Worm (Caenorhabditis elegans) whole organism, L4 larva: ENCODE measurements around the gene C09F12.2.

Experiments used
- D1046.2 ChIP-seq: fragments of 200-800 bp; sonication (Bioruptor generic); IDR thresholded peaks from 2 replicates; pipeline ENCODE4 v1.3.6; 2022; ENCODE audit warnings: missing genetic modification characterization, missing compliant biosample characterization
- F10B5.3 ChIP-seq: sonication (generic microtip); optimal IDR thresholded peaks from 2 replicates; lab custom pipeline; 2016; ENCODE audit warnings: mild to moderate bottlenecking, missing genetic modification characterization, missing compliant biosample characterization
- F26F4.8 ChIP-seq: fragments of 200-800 bp; sonication (Bioruptor generic); conservative IDR thresholded peaks from 2 replicates; pipeline ENCODE4 v1.3.6; 2022; ENCODE audit warnings: missing genetic modification characterization, missing compliant biosample characterization
- F37D6.2 ChIP-seq: sonication (generic microtip); optimal IDR thresholded peaks from 2 replicates; lab custom pipeline; 2016; ENCODE audit warnings: mild to moderate bottlenecking, missing genetic modification characterization, missing compliant biosample characterization
- F44E2.7 ChIP-seq: fragments of 200-800 bp; sonication (Bioruptor generic); IDR thresholded peaks from 2 replicates; pipeline ENCODE4 v2.1.2; 2022; ENCODE audit warnings: missing genetic modification characterization, missing compliant biosample characterization
- F49E8.2 ChIP-seq: sonication (generic microtip); optimal IDR thresholded peaks from 2 replicates; lab custom pipeline; 2016; ENCODE audit warnings: missing compliant biosample characterization, mild to moderate bottlenecking, missing genetic modification characterization, borderline replicate concordance
- T20F7.1 ChIP-seq: fragments of 200-800 bp; sonication (Bioruptor generic); optimal IDR thresholded peaks from 2 replicates; lab custom pipeline; 2018; ENCODE audit warnings: mild to moderate bottlenecking, missing genetic modification characterization, missing compliant biosample characterization
- T26A8.4 ChIP-seq: fragments of 200-800 bp; sonication (Bioruptor generic); IDR thresholded peaks from 2 replicates; pipeline ENCODE4 v1.3.6; 2022; ENCODE audit warnings: missing genetic modification characterization, missing compliant biosample characterization
- aha-1 ChIP-seq: fragments of 150-350 bp; peaks from one replicate; lab custom pipeline; 2014; ENCODE audit warnings: missing biosample characterization, missing genetic modification characterization
- ama-1 ChIP-seq: fragments of 150-350 bp; optimal IDR thresholded peaks from 2 replicates; lab custom pipeline; 2014; ENCODE audit warnings: inconsistent platforms, mixed read lengths
- ceh-20 ChIP-seq: fragments of 200-800 bp; sonication (Bioruptor generic); IDR thresholded peaks from 2 replicates; pipeline ENCODE4 v1.3.6; 2022; ENCODE audit warnings: missing genetic modification reagents, missing genetic modification characterization, missing compliant biosample characterization
- ceh-82 ChIP-seq: sonication (generic microtip); optimal IDR thresholded peaks from 2 replicates; lab custom pipeline; 2017; ENCODE audit warnings: missing biosample characterization, missing genetic modification characterization
- cey-2 ChIP-seq: sonication (generic microtip); optimal IDR thresholded peaks from 3 replicates; lab custom pipeline; 2017; ENCODE audit warnings: missing genetic modification characterization, mild to moderate bottlenecking, missing compliant biosample characterization, antibody characterized with exemption, borderline replicate concordance; ENCODE audit not compliant: insufficient read depth
- daf-8 ChIP-seq: fragments of 200-800 bp; sonication (Bioruptor generic); IDR thresholded peaks from 2 replicates; pipeline ENCODE4 v1.3.6; 2022; ENCODE audit warnings: missing genetic modification characterization, missing compliant biosample characterization
- duxl-1 ChIP-seq: sonication (generic microtip); optimal IDR thresholded peaks from 2 replicates; lab custom pipeline; 2016; ENCODE audit warnings: mild to moderate bottlenecking, missing genetic modification characterization, moderate library complexity, missing compliant biosample characterization; ENCODE audit not compliant: poor library complexity
- dve-1 ChIP-seq: sonication (generic microtip); optimal IDR thresholded peaks from 2 replicates; lab custom pipeline; 2017; ENCODE audit warnings: antibody characterized with exemption, mild to moderate bottlenecking, missing genetic modification characterization, missing compliant biosample characterization; ENCODE audit not compliant: insufficient read depth
- gei-8 ChIP-seq: fragments of 200-800 bp; sonication (Bioruptor generic); optimal IDR thresholded peaks from 2 replicates; lab custom pipeline; 2018; ENCODE audit warnings: mild to moderate bottlenecking, missing genetic modification characterization, missing compliant biosample characterization
- hlh-11 ChIP-seq: fragments of 200-800 bp; sonication (Bioruptor generic); optimal IDR thresholded peaks from 2 replicates; lab custom pipeline; 2018; ENCODE audit warnings: mild to moderate bottlenecking, missing genetic modification characterization, missing compliant biosample characterization
- lim-7 ChIP-seq: fragments of 200-800 bp; sonication (Bioruptor generic); IDR thresholded peaks from 2 replicates; pipeline ENCODE4 v1.3.6; 2022; ENCODE audit warnings: missing genetic modification characterization, missing compliant biosample characterization
- lin-15B ChIP-seq: fragments of 150-350 bp; sonication (generic microtip); optimal IDR thresholded peaks from 3 replicates; lab custom pipeline; 2014; ENCODE audit warnings: missing biosample characterization, missing genetic modification characterization
- lin-29 ChIP-seq: fragments of 200-800 bp; sonication (Bioruptor generic); IDR thresholded peaks from 2 replicates; pipeline ENCODE4 v1.3.6; 2022; ENCODE audit warnings: missing genetic modification reagents, missing genetic modification characterization, missing compliant biosample characterization
- madf-5 ChIP-seq, 2 experiments: fragments of 200-800 bp; sonication (Bioruptor generic); IDR thresholded peaks; 2 replicates each; pipeline ENCODE4 v1.3.6; 2022; ENCODE audit warnings: missing compliant biosample characterization in 2 of 2, missing genetic modification characterization in 2 of 2
- mdl-1 ChIP-seq, 2 experiments: fragments of 150-350 bp in 1 of 2; sonication (generic microtip) in 1 of 2; optimal IDR thresholded peaks; 2 replicates each; lab custom pipeline; 2014 to 2017; ENCODE audit warnings: missing biosample characterization in 2 of 2, missing genetic modification characterization in 2 of 2
- mdt-29 ChIP-seq: fragments of 200-800 bp; sonication (Bioruptor generic); IDR thresholded peaks from 2 replicates; pipeline ENCODE4 v1.3.6; 2022; ENCODE audit warnings: missing genetic modification reagents, missing genetic modification characterization, missing compliant biosample characterization
- mxl-2 ChIP-seq: fragments of 200-800 bp; sonication (Bioruptor generic); conservative IDR thresholded peaks from 2 replicates; pipeline ENCODE4 v1.3.6; 2022; ENCODE audit warnings: missing genetic modification reagents, missing genetic modification characterization, missing compliant biosample characterization
- mxl-3 ChIP-seq: fragments of 200-800 bp; sonication (Bioruptor generic); optimal IDR thresholded peaks from 2 replicates; lab custom pipeline; 2018; ENCODE audit warnings: mild to moderate bottlenecking, missing genetic modification characterization, missing compliant biosample characterization
- nhr-11 ChIP-seq: fragments of 150-350 bp; optimal IDR thresholded peaks from 2 replicates; lab custom pipeline; 2014; ENCODE audit warnings: missing biosample characterization, missing genetic modification characterization
- nhr-28 ChIP-seq: fragments of 150-350 bp; optimal IDR thresholded peaks from 2 replicates; lab custom pipeline; 2014; ENCODE audit warnings: missing biosample characterization, missing genetic modification characterization
- nhr-41 ChIP-seq: fragments of 200-800 bp; sonication (Bioruptor generic); IDR thresholded peaks from 2 replicates; pipeline ENCODE4 v1.3.6; 2022; ENCODE audit warnings: missing genetic modification reagents, missing genetic modification characterization, missing compliant biosample characterization
- nhr-6 ChIP-seq: fragments of 150-350 bp; optimal IDR thresholded peaks from 2 replicates; lab custom pipeline; 2014; ENCODE audit warnings: missing biosample characterization, missing genetic modification characterization
- nhr-76 ChIP-seq: fragments of 150-350 bp; optimal IDR thresholded peaks from 2 replicates; lab custom pipeline; 2014; ENCODE audit warnings: missing biosample characterization, missing genetic modification characterization
- pqm-1 ChIP-seq: sonication (generic microtip); optimal IDR thresholded peaks from 2 replicates; lab custom pipeline; 2017; ENCODE audit warnings: missing biosample characterization, missing genetic modification characterization
- saeg-2 ChIP-seq: fragments of 200-800 bp; sonication (Bioruptor generic); IDR thresholded peaks from 2 replicates; pipeline ENCODE4 v1.3.6; 2022; ENCODE audit warnings: missing genetic modification reagents, missing genetic modification characterization, missing compliant biosample characterization
- set-16 ChIP-seq: fragments of 200-800 bp; sonication (Bioruptor generic); IDR thresholded peaks from 2 replicates; pipeline ENCODE4 v1.3.6; 2022; ENCODE audit warnings: missing genetic modification reagents, missing genetic modification characterization, missing compliant biosample characterization
- skn-1 ChIP-seq: fragments of 150-350 bp; optimal IDR thresholded peaks from 2 replicates; lab custom pipeline; 2014; ENCODE audit warnings: missing biosample characterization, missing genetic modification characterization
- spr-1 ChIP-seq: sonication (generic microtip); optimal IDR thresholded peaks from 2 replicates; lab custom pipeline; 2016; ENCODE audit warnings: mild to moderate bottlenecking, missing genetic modification characterization, missing compliant biosample characterization
- tra-1 ChIP-seq: fragments of 200-800 bp; sonication (Bioruptor generic); IDR thresholded peaks from 2 replicates; pipeline ENCODE4 v1.3.6; 2022; ENCODE audit warnings: missing genetic modification reagents, missing genetic modification characterization, missing compliant biosample characterization
- unc-130 ChIP-seq: sonication (generic microtip); optimal IDR thresholded peaks from 2 replicates; lab custom pipeline; 2016; ENCODE audit warnings: missing genetic modification reagents, missing genetic modification characterization, missing compliant biosample characterization
- unc-62 ChIP-seq, 3 experiments: fragments of 150-350 bp in 1 of 3; sonication (generic microtip); optimal IDR thresholded peaks in 2 of 3; peaks in 1 of 3; 1 replicate in 1 of 3; 2 replicates in 2 of 3; lab custom pipeline; 2014 to 2017; ENCODE audit warnings: missing biosample characterization in 3 of 3, missing genetic modification characterization in 3 of 3, missing genetic modification reagents in 3 of 3, missing genotype in 1 of 3
- zfp-3 ChIP-seq: fragments of 200-800 bp; sonication (Bioruptor generic); conservative IDR thresholded peaks from 2 replicates; pipeline ENCODE4 v1.3.6; 2022; ENCODE audit warnings: missing genetic modification reagents, missing genetic modification characterization, missing compliant biosample characterization
- zip-11 ChIP-seq: fragments of 200-800 bp; sonication (Bioruptor generic); IDR thresholded peaks from 2 replicates; pipeline ENCODE4 v1.3.6; 2022; ENCODE audit warnings: missing genetic modification characterization, missing compliant biosample characterization
- zip-2 ChIP-seq: fragments of 150-350 bp; optimal IDR thresholded peaks from 2 replicates; lab custom pipeline; 2014; ENCODE audit warnings: missing biosample characterization, missing genetic modification characterization
- ztf-7 ChIP-seq: fragments of 150-350 bp; optimal IDR thresholded peaks from 2 replicates; lab custom pipeline; 2014; ENCODE audit warnings: missing biosample characterization, missing genetic modification characterization

Gene C09F12.2

ce11 chrX:11080170-11080728, 26.5 kb downstream of the C09F12.2 start, which contains the start of gene sulp-7 (continued):
- no peak for TF ChIP-seq nhr-76 (tag; lab: Kevin White, UChicago)

DNA sequence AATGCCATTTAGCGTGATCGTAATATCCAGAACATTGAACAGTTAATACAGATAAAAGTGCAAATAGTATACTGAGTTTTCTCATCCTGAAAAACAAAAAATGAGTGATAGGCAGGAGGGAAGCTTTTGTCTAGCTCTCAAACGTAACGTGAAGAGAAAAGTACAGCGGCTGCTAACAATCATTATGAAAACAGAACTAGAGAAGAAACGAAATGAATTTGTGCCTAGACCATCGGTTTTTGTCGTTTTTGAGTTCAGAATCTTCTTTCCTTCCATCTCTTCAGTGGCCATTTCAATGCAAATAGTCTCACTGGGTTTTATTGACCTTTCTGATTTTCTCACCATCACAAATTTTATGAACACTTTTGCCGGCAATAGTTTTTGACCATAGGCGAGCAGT, 31.4 kb downstream of the C09F12.2 start, which contains the start of gene W04G3.7:
Gene W04G3.7, minus strand, starts transcription at position 101 of the 400 bp plus-strand sequence.
- no peak for TF ChIP-seq daf-8 (GFP tag; lab: Robert Waterston, UW)
- no peak for TF ChIP-seq ceh-82 (tag; lab: Kevin White, UChicago)

DNA sequence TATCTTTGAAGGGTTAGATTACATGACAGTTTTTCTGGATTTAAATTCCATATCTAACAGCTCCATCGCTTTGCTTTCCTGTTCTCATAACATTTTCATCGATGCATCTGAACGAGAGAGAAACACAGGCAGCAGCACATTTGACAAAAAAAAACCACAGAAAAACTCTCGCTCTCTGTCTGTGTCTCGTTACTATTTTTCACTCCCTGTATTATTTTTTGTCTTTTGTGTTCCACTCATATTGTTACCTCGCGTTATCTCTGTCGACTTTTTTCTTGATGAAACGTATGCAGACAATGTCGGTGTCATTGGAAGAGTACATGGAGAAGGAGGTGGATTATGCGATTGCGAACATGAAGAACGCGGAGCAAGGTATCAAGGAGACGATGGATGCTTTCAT, 35.2 kb downstream of the C09F12.2 start, which contains the start of gene W04G3.11:
Gene W04G3.11, plus strand, starts transcription at position 244 of the 400 bp plus-strand sequence.
- TF ChIP-seq unc-62 (GFP tag; optimal IDR thresholded peaks at IDR 0.05 in 1 of 2; lab: Kevin White, UChicago) = peak in 1 of 2 experiments; percentile 77
- TF ChIP-seq unc-62 (tag; optimal IDR thresholded peaks at IDR 0.05; lab: Kevin White, UChicago) = no peak
- peak; percentile 46 for TF ChIP-seq pqm-1
- no peak for TF ChIP-seq T20F7.1 (GFP tag; lab: Kevin White, UChicago)
- TF ChIP-seq dve-1 (tag; lab: Kevin White, UChicago) = peak; percentile 46
- peak; percentile 5 for TF ChIP-seq nhr-28 (tag; lab: Kevin White, UChicago)
- no peak for TF ChIP-seq gei-8
- peak; percentile 15 for TF ChIP-seq nhr-6

DNA sequence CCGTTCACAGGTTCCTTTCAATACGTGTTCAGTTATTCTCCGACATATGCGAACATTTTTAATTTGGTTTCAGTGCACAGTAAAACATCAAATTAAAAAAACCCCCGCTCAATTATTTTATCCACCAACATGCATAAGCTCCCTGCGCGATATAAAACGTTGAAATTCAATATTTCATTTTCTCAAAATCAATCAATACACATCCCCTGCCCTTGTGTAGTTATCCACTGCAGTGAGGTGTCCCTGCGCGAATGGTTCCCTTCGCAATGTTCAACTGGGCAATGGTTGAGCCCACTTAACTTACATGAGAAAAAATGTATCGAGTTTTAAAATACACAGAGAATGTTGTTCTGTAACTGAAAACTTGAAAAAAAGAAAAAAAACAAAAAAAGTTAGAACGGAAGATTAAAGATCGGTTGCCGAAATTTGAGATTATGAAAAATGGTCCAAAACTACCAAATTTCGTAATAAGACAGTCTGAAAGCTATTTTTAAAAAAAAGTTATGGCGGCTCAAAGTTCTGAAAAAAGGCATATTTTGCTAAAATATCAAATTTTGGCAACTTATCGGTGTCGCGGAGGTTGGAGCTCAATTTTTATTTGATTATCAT, 40.4 kb downstream of the C09F12.2 start:
- TF ChIP-seq unc-130 (GFP tag; lab: Kevin White, UChicago) (peak; percentile 68), hlh-11 (tag; lab: Kevin White, UChicago) (peak; percentile 99), daf-8 (GFP tag; lab: Robert Waterston, UW) (peak; percentile 93; the same call in 1 of the 2 replicates), F49E8.2 (tag; lab: Kevin White, UChicago) (peak; percentile 70), zip-2 (tag; lab: Kevin White, UChicago) (peak; percentile 99), duxl-1 (tag; lab: Kevin White, UChicago) (peak; percentile 99), zfp-3 (GFP tag; lab: Robert Waterston, UW) (peak; percentile 98), nhr-11 (tag; lab: Kevin White, UChicago) (peak; percentile 97), F26F4.8 (GFP tag; lab: Robert Waterston, UW) (no peak), T26A8.4 (GFP tag; lab: Robert Waterston, UW) (peak; percentile 100), F44E2.7 (GFP tag; lab: Robert Waterston, UW) (0 out of 2 replicates have a peak, but pooled peaks have one; percentile 81), ztf-7 (peak; percentile 95), lim-7 (GFP tag; lab: Robert Waterston, UW) (peak; percentile 72), nhr-41 (peak; percentile 91), tra-1 (peak; percentile 98), F37D6.2 (tag; lab: Kevin White, UChicago) (peak; percentile 100), cey-2 (tag; lab: Kevin White, UChicago) (peak; percentile 61), saeg-2 (GFP tag; lab: Robert Waterston, UW) (peak; percentile 99), mdt-29 (GFP tag; lab: Robert Waterston, UW) (peak; percentile 97), mdl-1 (tag; optimal IDR thresholded peaks at IDR 0.05; lab: Kevin White, UChicago) (peak; percentile 94 to 97), F10B5.3 (tag; lab: Kevin White, UChicago) (peak; percentile 98), lin-15B (tag; lab: Kevin White, UChicago) (peak; percentile 82), mxl-3 (peak; percentile 98), ceh-20 (GFP tag; lab: Robert Waterston, UW) (peak; percentile 99), skn-1 (tag; lab: Kevin White, UChicago) (peak; percentile 93), aha-1 (tag; lab: Kevin White, UChicago) (peak; percentile 100), mxl-2 (GFP tag; lab: Robert Waterston, UW) (peak; percentile 91), madf-5 (GFP tag; IDR thresholded peaks at IDR 0.05; lab: Robert Waterston, UW) (peak; percentile 74 to 93), nhr-6 (peak; percentile 99), lin-29 (peak; percentile 99), D1046.2 (peak; percentile 94), ama-1 (no peak), zip-11 (peak; percentile 48; the same call in 1 of the 2 replicates), pqm-1 (peak; percentile 82), set-16 (GFP tag; lab: Robert Waterston, UW) (no peak), spr-1 (tag; lab: Kevin White, UChicago) (peak; percentile 99), nhr-76 (tag; lab: Kevin White, UChicago) (peak; percentile 88)
